Worm (Caenorhabditis elegans): ENCODE measurements around the gene metl-5.

metl-5 gene

DNA sequence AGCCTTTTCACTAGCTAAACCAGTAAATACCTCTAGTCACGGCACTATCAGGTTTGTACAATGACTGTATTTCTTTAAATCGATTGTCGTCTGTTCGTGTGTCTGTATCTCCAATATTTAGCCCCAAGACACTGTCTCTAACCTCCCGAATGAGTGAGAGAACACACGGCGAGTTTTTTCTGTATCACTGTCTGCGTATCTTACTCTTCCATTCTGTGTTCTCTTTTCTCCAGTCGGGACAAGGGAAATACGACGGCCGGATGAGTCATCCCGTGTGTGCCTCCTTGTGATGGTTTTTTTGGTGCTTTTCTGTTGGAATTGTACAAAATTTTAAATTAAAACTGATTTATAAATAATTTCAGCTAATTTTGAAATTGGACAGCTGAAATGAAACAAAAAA lies 6.8 kb upstream of the metl-5 start:
- TF ChIP-seq lin-11 (tag; optimal IDR thresholded peaks at IDR 0.05) (no peak), mdl-1 (tag; optimal IDR thresholded peaks at IDR 0.05) (peak in 1 of 2 experiments; percentile 4), nhr-11 (tag; optimal IDR thresholded peaks at IDR 0.05) (no peak), sma-3 (GFP tag; optimal IDR thresholded peaks at IDR 0.05) (peak; percentile 50), ceh-16 (tag; optimal IDR thresholded peaks at IDR 0.05) (no peak), nhr-25 (tag; optimal IDR thresholded peaks at IDR 0.05) (no peak), mab-5 (tag; optimal IDR thresholded peaks at IDR 0.05) (no peak), egl-27 (tag; optimal IDR thresholded peaks at IDR 0.05) (peak; percentile 49), ztf-11 (tag; optimal IDR thresholded peaks at IDR 0.05) (no peak), unc-55 (GFP tag; optimal IDR thresholded peaks at IDR 0.05) (peak; percentile 55), alr-1 (tag; optimal IDR thresholded peaks at IDR 0.05) (no peak), nhr-6 (tag; optimal IDR thresholded peaks at IDR 0.05) (peak; percentile 23), nhr-12 (tag; optimal IDR thresholded peaks at IDR 0.05) (no peak), lin-39 (tag; optimal IDR thresholded peaks at IDR 0.05) (no peak), peb-1 (tag; optimal IDR thresholded peaks at IDR 0.05) (no peak), mbf-1 (tag; optimal IDR thresholded peaks at IDR 0.05) (no peak), zag-1 (tag; optimal IDR thresholded peaks at IDR 0.05) (no peak), nhr-237 (tag; optimal IDR thresholded peaks at IDR 0.05) (no peak), ceh-82 (tag; optimal IDR thresholded peaks at IDR 0.05) (no peak), gmeb-1 (tag; optimal IDR thresholded peaks at IDR 0.05) (peak; percentile 35), blmp-1 (tag; optimal IDR thresholded peaks at IDR 0.05; ENCODE audit: insufficient read depth) (no peak), ztf-1 (GFP tag; conservative IDR thresholded peaks at IDR 0.05) (no peak), F13H6.1 (tag; optimal IDR thresholded peaks at IDR 0.05) (peak; percentile 73), ZK546.5 (tag; optimal IDR thresholded peaks at IDR 0.05) (no peak), crh-2 (tag; optimal IDR thresholded peaks at IDR 0.05) (peak; percentile 66), ama-1 (optimal IDR thresholded peaks at IDR 0.05) (no peak), aly-2 (tag; optimal IDR thresholded peaks at IDR 0.05) (no peak), elt-3 (tag; optimal IDR thresholded peaks at IDR 0.05) (no peak), R02D3.7 (tag; optimal IDR thresholded peaks at IDR 0.05) (no peak), nhr-10 (tag; optimal IDR thresholded peaks at IDR 0.05) (no peak), C34F6.9 (tag; optimal IDR thresholded peaks at IDR 0.05) (peak; percentile 80), nhr-77 (tag; optimal IDR thresholded peaks at IDR 0.05) (no peak), ztf-4 (tag; optimal IDR thresholded peaks at IDR 0.05) (no peak), unc-62 (GFP tag; optimal IDR thresholded peaks at IDR 0.05) (no peak), lsy-2 (tag; optimal IDR thresholded peaks at IDR 0.05) (peak; percentile 19 to 80), fos-1 (tag; optimal IDR thresholded peaks at IDR 0.05) (peak; percentile 100), dmd-4 (tag; optimal IDR thresholded peaks at IDR 0.05) (no peak), snpc-4 (tag; optimal IDR thresholded peaks at IDR 0.05) (no peak), nhr-129 (tag; optimal IDR thresholded peaks at IDR 0.05) (peak; percentile 76), sem-4 (tag; optimal IDR thresholded peaks at IDR 0.05) (peak; percentile 38), elt-1 (tag; optimal IDR thresholded peaks at IDR 0.05) (no peak), sma-9 (GFP tag; optimal IDR thresholded peaks at IDR 0.05) (peak; percentile 65), sma-9 (tag; optimal IDR thresholded peaks at IDR 0.05) (no peak), skn-1 (tag; optimal IDR thresholded peaks at IDR 0.05) (no peak), Y55F3AM.14 (GFP tag; optimal IDR thresholded peaks at IDR 0.05) (no peak), unc-39 (tag; optimal IDR thresholded peaks at IDR 0.05) (no peak), nhr-21 (tag; optimal IDR thresholded peaks at IDR 0.05) (peak; percentile 53), lin-13 (GFP tag; optimal IDR thresholded peaks at IDR 0.05) (peak; percentile 70), nhr-23 (tag; optimal IDR thresholded peaks at IDR 0.05) (no peak)
